Worm (Caenorhabditis elegans): ENCODE data around the gene ttr-40.

DNA sequence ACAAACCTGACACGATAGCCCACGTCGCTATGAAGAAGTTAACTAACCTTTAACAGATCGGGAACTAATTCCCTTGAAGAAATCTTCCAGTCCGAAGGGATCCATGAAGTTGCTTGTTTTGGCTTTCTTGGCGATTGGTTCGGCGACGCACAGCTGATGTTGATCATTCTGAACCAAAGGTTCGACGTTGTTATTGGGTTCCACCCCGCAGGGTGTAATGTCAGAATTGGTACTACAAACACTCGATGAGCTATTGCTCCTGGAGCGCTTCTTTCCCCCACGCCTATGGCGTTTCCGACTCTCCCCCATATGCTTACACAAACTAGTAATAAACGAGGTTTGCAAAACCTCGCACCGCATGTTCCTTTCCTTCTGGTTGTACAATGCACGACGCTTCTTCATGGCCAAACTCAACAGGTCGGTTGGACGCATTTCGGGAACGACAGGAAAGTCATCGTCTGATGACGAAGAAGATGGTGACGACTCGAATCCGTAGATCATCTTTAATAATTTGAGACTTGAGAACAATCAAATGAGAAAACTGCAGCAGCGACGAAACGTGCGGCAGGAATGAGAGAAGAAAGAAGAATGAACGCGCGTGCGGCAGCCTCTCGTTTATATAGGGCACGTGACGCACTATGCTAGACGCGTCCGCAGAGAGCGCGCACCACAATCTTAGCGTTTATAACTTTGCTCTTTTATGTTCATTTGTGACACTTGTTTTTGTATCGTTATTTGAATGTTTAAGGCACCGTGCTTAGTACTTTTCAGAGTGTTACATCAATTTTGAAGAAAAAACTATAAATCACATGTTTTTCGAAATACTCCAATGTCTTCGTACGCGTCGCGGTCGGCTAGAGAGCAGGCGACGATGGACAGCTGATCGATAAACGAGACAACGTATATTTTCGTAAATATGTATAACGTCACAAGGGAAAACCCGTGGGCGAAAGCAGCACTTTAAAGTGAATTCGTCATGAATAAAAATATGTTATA is 11.3 kb downstream of the ttr-40 start, which contains the start of gene tos-1:
- no peak for TF ChIP-seq ceh-9 (tag; optimal IDR thresholded peaks at IDR 0.05)
- TF ChIP-seq lin-11 (tag; optimal IDR thresholded peaks at IDR 0.05), result peak; percentile 57
- peak; percentile 99 for TF ChIP-seq rnt-1 (tag; optimal IDR thresholded peaks at IDR 0.05)
- peak; percentile 100 for TF ChIP-seq ceh-34 (tag; optimal IDR thresholded peaks at IDR 0.05)
- TF ChIP-seq hlh-15 (tag; optimal IDR thresholded peaks at IDR 0.05), result no peak
- TF ChIP-seq C08G9.2 (tag; optimal IDR thresholded peaks at IDR 0.05), result peak; percentile 63
- peak; percentile 76 for TF ChIP-seq sox-4 (tag; optimal IDR thresholded peaks at IDR 0.05)
